Worm (Caenorhabditis elegans) whole organism, L3 larva: ENCODE results near the gene bath-20.
A peak's percentile ranks its signal among the peaks of the same experiment; 100 is the strongest.
"Not testable (repeated sequence)": the region's sequence is repeated elsewhere in the genome, so short reads cannot be mapped to it uniquely, and the experiment has no call there.

Experiments used
- ZK546.5 ChIP-seq: sonication (generic microtip); optimal IDR thresholded peaks from 2 replicates; lab custom pipeline; 2017; ENCODE audit warnings: missing biosample characterization, missing genetic modification characterization
- aly-2 ChIP-seq: fragments of 150-350 bp; optimal IDR thresholded peaks from 2 replicates; lab custom pipeline; 2014; ENCODE audit warnings: missing biosample characterization, missing genetic modification characterization
- ceh-16 ChIP-seq: sonication (generic microtip); optimal IDR thresholded peaks from 2 replicates; lab custom pipeline; 2017; ENCODE audit warnings: missing biosample characterization, missing genetic modification characterization
- ceh-28 ChIP-seq: fragments of 150-350 bp; optimal IDR thresholded peaks from 2 replicates; lab custom pipeline; 2014; ENCODE audit warnings: missing biosample characterization, missing genetic modification reagents, missing genetic modification characterization
- ceh-82 ChIP-seq: fragments of 150-350 bp; optimal IDR thresholded peaks from 2 replicates; lab custom pipeline; 2014; ENCODE audit warnings: missing biosample characterization, missing genetic modification characterization
- ceh-9 ChIP-seq: sonication (generic microtip); optimal IDR thresholded peaks from 2 replicates; lab custom pipeline; 2018; ENCODE audit warnings: missing biosample characterization, missing genetic modification characterization
- egl-5 ChIP-seq: fragments of 150-350 bp; optimal IDR thresholded peaks from 2 replicates; lab custom pipeline; 2017; ENCODE audit warnings: missing biosample characterization, missing genetic modification reagents, missing genetic modification characterization, inconsistent platforms
- elt-1 ChIP-seq: fragments of 150-350 bp; optimal IDR thresholded peaks from 2 replicates; lab custom pipeline; 2014; ENCODE audit warnings: missing biosample characterization, missing genetic modification characterization
- elt-3 ChIP-seq, 3 experiments: fragments of 150-350 bp in 1 of 3; sonication (generic microtip) in 2 of 3; optimal IDR thresholded peaks; 2 replicates in 2 of 3; 4 replicates in 1 of 3; lab custom pipeline; 2014 to 2017; ENCODE audit warnings: missing biosample characterization in 3 of 3, missing genetic modification characterization in 3 of 3
- eor-1 ChIP-seq, 2 experiments: fragments of 150-350 bp; optimal IDR thresholded peaks; 2 replicates each; lab custom pipeline; 2014 to 2018; ENCODE audit warnings: missing biosample characterization in 2 of 2, missing genetic modification characterization in 2 of 2
- fkh-10 ChIP-seq: sonication (generic microtip); optimal IDR thresholded peaks from 2 replicates; lab custom pipeline; 2017; ENCODE audit warnings: missing biosample characterization, missing genetic modification reagents, missing genetic modification characterization
- fkh-2 ChIP-seq: fragments of 150-350 bp; optimal IDR thresholded peaks from 2 replicates; lab custom pipeline; 2014; ENCODE audit warnings: missing biosample characterization, missing genetic modification reagents, missing genetic modification characterization
- jun-1 ChIP-seq: fragments of 150-350 bp; optimal IDR thresholded peaks from 2 replicates; lab custom pipeline; 2014; ENCODE audit warnings: missing biosample characterization, missing genetic modification reagents, missing genetic modification characterization
- lin-15B ChIP-seq: fragments of 150-350 bp; optimal IDR thresholded peaks from 2 replicates; lab custom pipeline; 2014; ENCODE audit warnings: missing biosample characterization, missing genetic modification characterization
- lsy-12 ChIP-seq: sonication (generic microtip); optimal IDR thresholded peaks from 2 replicates; lab custom pipeline; 2016; ENCODE audit warnings: mild to moderate bottlenecking, missing genetic modification characterization, missing compliant biosample characterization
- mdl-1 ChIP-seq: fragments of 150-350 bp; optimal IDR thresholded peaks from 2 replicates; lab custom pipeline; 2014; ENCODE audit warnings: missing biosample characterization, missing genetic modification characterization
- mml-1 ChIP-seq: fragments of 150-350 bp; sonication (generic microtip); optimal IDR thresholded peaks from 3 replicates; lab custom pipeline; 2014; ENCODE audit warnings: missing biosample characterization, missing genetic modification characterization
- nfya-1 ChIP-seq: sonication (generic microtip); optimal IDR thresholded peaks from 2 replicates; lab custom pipeline; 2017; ENCODE audit warnings: missing genetic modification characterization, mild to moderate bottlenecking, missing compliant biosample characterization, antibody characterized with exemption, moderate library complexity; ENCODE audit not compliant: insufficient read depth
- nhr-11 ChIP-seq: fragments of 150-350 bp; optimal IDR thresholded peaks from 2 replicates; lab custom pipeline; 2014; ENCODE audit warnings: missing biosample characterization, missing genetic modification characterization
- nhr-12 ChIP-seq: fragments of 150-350 bp; optimal IDR thresholded peaks from 2 replicates; lab custom pipeline; 2014; ENCODE audit warnings: missing biosample characterization, missing genetic modification characterization
- nhr-23 ChIP-seq: fragments of 150-350 bp; optimal IDR thresholded peaks from 2 replicates; lab custom pipeline; 2014; ENCODE audit warnings: missing biosample characterization, missing genetic modification reagents, missing genetic modification characterization
- nhr-43 ChIP-seq: sonication (generic microtip); optimal IDR thresholded peaks from 2 replicates; lab custom pipeline; 2016; ENCODE audit warnings: mild to moderate bottlenecking, missing genetic modification characterization, missing compliant biosample characterization; ENCODE audit not compliant: poor library complexity, severe bottlenecking
- nhr-67 ChIP-seq: fragments of 150-350 bp; optimal IDR thresholded peaks from 2 replicates; lab custom pipeline; 2014; ENCODE audit warnings: missing biosample characterization, missing genetic modification characterization
- nhr-76 ChIP-seq: fragments of 150-350 bp; sonication (generic microtip); optimal IDR thresholded peaks from 5 replicates; lab custom pipeline; 2014; ENCODE audit warnings: missing biosample characterization, missing genetic modification characterization
- nhr-77 ChIP-seq: fragments of 150-350 bp; optimal IDR thresholded peaks from 2 replicates; lab custom pipeline; 2014; ENCODE audit warnings: missing biosample characterization, missing genetic modification characterization
- pha-4 ChIP-seq: fragments of 150-350 bp; optimal IDR thresholded peaks from 2 replicates; lab custom pipeline; 2014; ENCODE audit warnings: missing biosample characterization, missing genetic modification reagents, missing genetic modification characterization
- skn-1 ChIP-seq: fragments of 150-350 bp; optimal IDR thresholded peaks from 2 replicates; lab custom pipeline; 2014; ENCODE audit warnings: missing biosample characterization, missing genetic modification characterization
- snpc-4 ChIP-seq: fragments of 150-350 bp; optimal IDR thresholded peaks from 2 replicates; lab custom pipeline; 2014; ENCODE audit warnings: missing biosample characterization, missing genetic modification characterization
- tbx-2 ChIP-seq: sonication (generic microtip); optimal IDR thresholded peaks from 2 replicates; lab custom pipeline; 2016; ENCODE audit warnings: mild to moderate bottlenecking, missing genetic modification characterization, missing compliant biosample characterization
- unc-62 ChIP-seq: fragments of 150-350 bp; sonication (generic microtip); optimal IDR thresholded peaks from 4 replicates; lab custom pipeline; 2014; ENCODE audit warnings: missing biosample characterization, missing genetic modification reagents, missing genetic modification characterization
- zag-1 ChIP-seq: fragments of 150-350 bp; optimal IDR thresholded peaks from 2 replicates; lab custom pipeline; 2014; ENCODE audit warnings: missing biosample characterization, missing genetic modification characterization
- ztf-4 ChIP-seq: fragments of 150-350 bp; optimal IDR thresholded peaks from 2 replicates; lab custom pipeline; 2014; ENCODE audit warnings: missing biosample characterization, missing genetic modification characterization

The bath-20 gene

ce11 chrII:2030367-2030766 is 12.0 kb downstream of the bath-20 start, which contains the start of gene bath-3:
Gene bath-3, minus strand, starts transcription at chrII:2030467.
- TF ChIP-seq egl-5 (tag; lab: Kevin White, UChicago) (no peak), eor-1 (tag; optimal IDR thresholded peaks at IDR 0.05; lab: Kevin White, UChicago) (no peak), nhr-76 (tag; lab: Kevin White, UChicago) (no peak), ceh-16 (tag; lab: Kevin White, UChicago) (no peak)

- no peak for TF ChIP-seq lsy-12
- TF ChIP-seq mdl-1 = no peak
- no peak for TF ChIP-seq nfya-1 (tag; lab: Kevin White, UChicago)
- TF ChIP-seq nhr-23 (tag; lab: Kevin White, UChicago) = no peak
- no peak for TF ChIP-seq fkh-10
- TF ChIP-seq mml-1 (tag; lab: Kevin White, UChicago) = no peak
- TF ChIP-seq jun-1 = no peak
- TF ChIP-seq, all 47 proteins: peak for 0
Measured at ce11 chrII:2028712-2029111, 13.6 kb downstream of the bath-20 start, which contains the start of gene bath-1. Gene bath-1, minus strand, starts transcription at chrII:2028812.

- TF ChIP-seq nhr-76 (tag; lab: Kevin White, UChicago) = no peak
- no peak for TF ChIP-seq nhr-77 (tag; lab: Kevin White, UChicago)
- TF ChIP-seq nhr-11 = no peak
- no peak for TF ChIP-seq snpc-4
- TF ChIP-seq tbx-2 (tag; lab: Kevin White, UChicago) = no peak
- no peak for TF ChIP-seq mdl-1
- no peak for TF ChIP-seq pha-4 (tag; lab: Kevin White, UChicago)
- no peak for TF ChIP-seq egl-5 (tag; lab: Kevin White, UChicago)
- TF ChIP-seq skn-1 (tag; lab: Kevin White, UChicago) = no peak
- TF ChIP-seq nhr-43 = no peak
- TF ChIP-seq fkh-2 (tag; lab: Kevin White, UChicago) = no peak
- no peak for TF ChIP-seq lin-15B (tag; lab: Kevin White, UChicago)
- TF ChIP-seq elt-1 (tag; lab: Kevin White, UChicago) = no peak
- no peak for TF ChIP-seq ceh-82 (tag; lab: Kevin White, UChicago)
- no peak for TF ChIP-seq unc-62 (GFP tag; lab: Kevin White, UChicago)
- no peak for TF ChIP-seq zag-1 (tag; lab: Kevin White, UChicago)
- no peak for TF ChIP-seq ztf-4
- no peak for TF ChIP-seq ceh-9 (tag; lab: Kevin White, UChicago)
Measured at ce11 chrII:2026525-2026924, 15.8 kb downstream of the bath-20 start, which contains the start of gene bath-21. Gene bath-21, minus strand, starts transcription at chrII:2026625.

ce11 chrII:2023514-2023913 is 18.8 kb downstream of the bath-20 start, which contains the start of gene cya-2:
Gene cya-2, minus strand, starts transcription at chrII:2023614.
- TF ChIP-seq ceh-28 (tag; lab: Kevin White, UChicago); skn-1 (tag; lab: Kevin White, UChicago); ztf-4: not testable (repeated sequence)

ce11 chrII:2013856-2014255 is 28.5 kb downstream of the bath-20 start:
- no peak for TF ChIP-seq elt-3 (tag; optimal IDR thresholded peaks at IDR 0.05; lab: Kevin White, UChicago)
- no peak for TF ChIP-seq nhr-12 (tag; lab: Kevin White, UChicago)
- TF ChIP-seq nhr-67 (tag; lab: Kevin White, UChicago) = no peak
- no peak for TF ChIP-seq lin-15B (tag; lab: Kevin White, UChicago)
- peak; percentile 76 for TF ChIP-seq ceh-28 (tag; lab: Kevin White, UChicago)

ce11 chrII:2012698-2013097 is 29.6 kb downstream of the bath-20 start, which contains the start of gene F59H6.15:
Gene F59H6.15, plus strand, starts transcription at chrII:2012998.
- TF ChIP-seq lsy-12 = no peak
- TF ChIP-seq nhr-23 (tag; lab: Kevin White, UChicago) = no peak
- TF ChIP-seq nhr-76 (tag; lab: Kevin White, UChicago) = no peak
- TF ChIP-seq ZK546.5 (tag; lab: Kevin White, UChicago) = no peak
- TF ChIP-seq ceh-28 (tag; lab: Kevin White, UChicago) = no peak
- TF ChIP-seq egl-5 (tag; lab: Kevin White, UChicago) = no peak
- TF ChIP-seq elt-3 (tag; optimal IDR thresholded peaks at IDR 0.05; lab: Kevin White, UChicago) = no peak
- TF ChIP-seq zag-1 (tag; lab: Kevin White, UChicago) = no peak
- TF ChIP-seq jun-1 = no peak
- TF ChIP-seq nhr-11 = no peak
- TF ChIP-seq aly-2 (tag; lab: Kevin White, UChicago) = no peak
